Fruit fly (Drosophila melanogaster) whole organism, larva: ENCODE data around the gene knk.

ENCODE experiments used
- noc ChIP-seq: fragments of 200-800 bp; sonication (Bioruptor generic); optimal IDR thresholded peaks from 3 replicates; lab custom pipeline; 2019; ENCODE audit warnings: missing biosample characterization, mild to moderate bottlenecking, missing genetic modification characterization, moderate library complexity

The knk gene

DNA sequence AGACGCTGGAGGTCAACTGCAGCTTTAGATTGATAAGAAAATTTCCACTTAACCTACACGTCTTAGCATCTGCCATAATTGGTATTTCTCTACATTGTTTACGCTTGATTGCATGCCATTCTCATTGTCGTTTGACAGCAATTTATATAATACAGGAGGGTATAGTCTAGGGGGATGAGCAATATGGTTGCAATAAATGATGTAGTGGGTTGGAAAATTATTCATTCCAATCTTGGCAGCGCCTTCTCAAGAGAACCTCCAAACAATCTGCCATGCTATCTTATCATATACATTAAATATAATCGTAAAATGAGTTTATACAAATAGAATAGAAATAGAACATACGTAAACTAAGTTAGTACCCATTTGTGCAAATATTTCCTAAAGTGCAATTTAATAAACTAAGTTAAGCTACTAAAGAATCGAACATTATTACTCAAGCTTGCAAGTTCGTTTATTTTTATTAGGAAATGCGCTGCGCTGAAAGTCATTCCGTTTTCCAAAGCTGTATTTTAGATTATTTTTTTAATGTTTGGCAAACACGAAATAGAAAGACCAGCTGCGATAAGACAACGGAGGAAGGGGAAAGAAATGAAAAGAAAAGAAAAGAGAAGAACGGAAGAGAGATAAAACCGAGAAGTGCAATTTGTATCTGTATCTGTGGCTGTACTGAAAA is 46.9 kb downstream of the knk start:
- TF ChIP-seq noc (tag; lab: Kevin White, UChicago), result no peak

DNA sequence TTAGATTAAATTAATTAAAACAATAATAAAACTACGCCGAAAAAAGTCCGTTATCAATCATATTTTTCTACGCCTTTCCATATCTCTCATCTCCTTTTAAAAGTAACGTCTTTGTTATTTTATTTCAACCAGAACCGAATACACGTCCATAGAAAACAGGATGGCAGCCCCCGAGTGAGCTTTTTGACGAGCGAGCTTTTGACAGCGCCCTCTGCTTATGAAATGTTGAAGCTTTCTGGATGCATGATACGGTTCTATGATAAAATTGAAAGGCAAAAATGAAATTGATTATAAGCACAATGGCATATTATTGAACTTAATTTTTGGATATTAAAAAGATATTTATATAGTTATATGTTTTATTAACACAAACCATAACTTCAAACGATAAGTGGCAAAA is 48.8 kb downstream of the knk start:
- no peak for TF ChIP-seq noc (tag; lab: Kevin White, UChicago)

DNA sequence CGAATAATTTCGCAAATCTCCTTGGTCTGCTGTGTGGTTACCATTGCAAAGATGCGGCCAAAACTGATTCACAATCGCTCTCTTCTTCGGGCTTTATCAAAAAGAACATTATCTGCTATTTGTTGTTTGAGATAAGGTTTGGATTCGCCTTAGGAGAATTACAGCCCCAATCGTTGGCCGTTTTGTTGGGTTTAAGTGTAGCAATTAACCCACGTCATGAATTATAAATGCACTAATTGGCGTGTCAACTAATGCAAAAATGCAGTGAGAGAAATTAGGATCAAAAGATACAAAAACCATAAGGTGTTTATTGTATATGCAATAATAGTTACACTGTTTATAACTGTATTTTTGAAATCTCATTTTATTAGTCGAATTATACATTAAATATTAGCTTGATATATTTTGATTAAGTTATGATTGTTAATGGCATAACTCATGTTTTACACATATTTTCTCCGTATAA is 50.1 kb downstream of the knk start, which contains the start of gene Alp13:
Gene Alp13 (minus strand): TSS at position 51 of the 466 bp plus-strand sequence.
- no peak for TF ChIP-seq noc (tag; lab: Kevin White, UChicago)
